Fruit fly (Drosophila melanogaster) whole organism, embryonic: ENCODE results near the gene Usp30.

ENCODE experiments used
- B-H1 ChIP-seq: fragments of 200-800 bp; sonication (Bioruptor generic); IDR thresholded peaks from 3 replicates; pipeline ENCODE4 v1.3.6; 2022; ENCODE audit warnings: missing biosample characterization, missing genetic modification characterization
- BtbVII ChIP-seq: fragments of 200-800 bp; sonication (Bioruptor generic); optimal IDR thresholded peaks from 3 replicates; lab custom pipeline; 2017; ENCODE audit warnings: missing biosample characterization, mild to moderate bottlenecking, missing genetic modification characterization
- CG10321 ChIP-seq: fragments of 200-800 bp; sonication (Bioruptor generic); IDR thresholded peaks from 2 replicates; pipeline ENCODE4 v1.3.6; 2022; ENCODE audit warnings: missing biosample characterization, missing genetic modification characterization
- CG10543 ChIP-seq: fragments of 200-800 bp; sonication (Bioruptor generic); optimal IDR thresholded peaks from 3 replicates; lab custom pipeline; 2017; ENCODE audit warnings: missing biosample characterization, mild to moderate bottlenecking, missing genetic modification characterization, moderate library complexity
- CG11085 ChIP-seq: fragments of 200-800 bp; sonication (Bioruptor generic); IDR thresholded peaks from 2 replicates; pipeline ENCODE4 v1.3.6; 2022; ENCODE audit warnings: missing biosample characterization, missing genetic modification characterization
- CG12071 ChIP-seq: fragments of 200-800 bp; sonication (Bioruptor generic); optimal IDR thresholded peaks from 3 replicates; lab custom pipeline; 2018; ENCODE audit warnings: missing biosample characterization, mild to moderate bottlenecking, missing genetic modification characterization
- CG1233 ChIP-seq: fragments of 200-800 bp; sonication (Bioruptor generic); optimal IDR thresholded peaks from 4 replicates; lab custom pipeline; 2018; ENCODE audit warnings: missing biosample characterization, mild to moderate bottlenecking, missing genetic modification characterization
- CG14667 ChIP-seq: fragments of 200-800 bp; sonication (Bioruptor generic); IDR thresholded peaks from 2 replicates; pipeline ENCODE4 v1.3.6; 2022; ENCODE audit warnings: missing biosample characterization, missing genetic modification characterization
- CG15479 ChIP-seq: fragments of 200-800 bp; sonication (Bioruptor generic); optimal IDR thresholded peaks from 3 replicates; lab custom pipeline; 2019; ENCODE audit warnings: missing biosample characterization, mild to moderate bottlenecking, missing genetic modification characterization, moderate library complexity
- CG15601 ChIP-seq: fragments of 200-800 bp; sonication (Bioruptor generic); optimal IDR thresholded peaks from 3 replicates; lab custom pipeline; 2019; ENCODE audit warnings: missing biosample characterization, mild to moderate bottlenecking, missing genetic modification characterization, moderate library complexity
- CG17568 ChIP-seq: fragments of 200-800 bp; sonication (Bioruptor generic); optimal IDR thresholded peaks from 2 replicates; lab custom pipeline; 2018; ENCODE audit warnings: missing biosample characterization, mild to moderate bottlenecking, missing genetic modification characterization, moderate library complexity
- CG17612 ChIP-seq: fragments of 200-800 bp; sonication (Bioruptor generic); IDR thresholded peaks from 2 replicates; pipeline ENCODE4 v1.3.6; 2022; ENCODE audit warnings: missing biosample characterization, missing genetic modification characterization
- CG1832 ChIP-seq: fragments of 200-800 bp; sonication (Bioruptor generic); optimal IDR thresholded peaks from 2 replicates; lab custom pipeline; 2017; ENCODE audit warnings: missing biosample characterization, mild to moderate bottlenecking, missing genetic modification characterization, inconsistent platforms
- CG18764 ChIP-seq: fragments of 200-800 bp; sonication (Bioruptor generic); optimal IDR thresholded peaks from 3 replicates; lab custom pipeline; 2016; ENCODE audit warnings: missing biosample characterization, missing genetic modification characterization
- CG2129 ChIP-seq: fragments of 200-800 bp; sonication (Bioruptor generic); IDR thresholded peaks from 2 replicates; pipeline ENCODE4 v1.3.6; 2022; ENCODE audit warnings: missing biosample characterization, missing genetic modification characterization; ENCODE audit not compliant: partially characterized antibody
- CG30431 ChIP-seq: fragments of 200-800 bp; sonication (Bioruptor generic); optimal IDR thresholded peaks from 2 replicates; lab custom pipeline; 2017; ENCODE audit warnings: missing biosample characterization, missing genetic modification characterization
- CG5953 ChIP-seq: fragments of 200-800 bp; sonication (Bioruptor generic); IDR thresholded peaks from 2 replicates; pipeline ENCODE4 v1.3.6; 2022; ENCODE audit warnings: missing biosample characterization, missing genetic modification characterization
- CG7357 ChIP-seq: fragments of 200-800 bp; sonication (Bioruptor generic); IDR thresholded peaks from 3 replicates; pipeline ENCODE4 v1.3.6; 2022; ENCODE audit warnings: missing biosample characterization, missing genetic modification characterization
- CG7372 ChIP-seq: fragments of 200-800 bp; sonication (Bioruptor generic); IDR thresholded peaks from 2 replicates; pipeline ENCODE4 v1.3.6; 2022; ENCODE audit warnings: missing biosample characterization, missing genetic modification characterization
- CG7556 ChIP-seq: fragments of 200-800 bp; sonication (Bioruptor generic); optimal IDR thresholded peaks from 2 replicates; lab custom pipeline; 2017; ENCODE audit warnings: missing biosample characterization, mild to moderate bottlenecking, missing genetic modification characterization
- CG7745 ChIP-seq: fragments of 200-800 bp; sonication (Bioruptor generic); optimal IDR thresholded peaks from 2 replicates; lab custom pipeline; 2018; ENCODE audit warnings: missing biosample characterization, mild to moderate bottlenecking, missing genetic modification characterization, moderate library complexity
- Dfd ChIP-seq, 2 experiments: fragments of >200 bp; optimal IDR thresholded peaks; 2 replicates each; lab custom pipeline; 2017; ENCODE audit warnings: missing biosample characterization in 2 of 2, missing genetic modification characterization in 2 of 2
- Eip74EF ChIP-seq, 2 experiments: fragments of 200-800 bp in 1 of 2; fragments of >200 bp in 1 of 2; sonication (Bioruptor generic) in 1 of 2; optimal IDR thresholded peaks; 2 replicates each; lab custom pipeline; 2017 to 2019; ENCODE audit warnings: missing biosample characterization in 2 of 2, missing genetic modification characterization in 2 of 2, mild to moderate bottlenecking in 1 of 2, moderate library complexity in 1 of 2
- Hr39 ChIP-seq: fragments of >200 bp; optimal IDR thresholded peaks from 2 replicates; lab custom pipeline; 2017
- Jarid2 ChIP-seq: fragments of 200-800 bp; sonication (Bioruptor generic); optimal IDR thresholded peaks from 3 replicates; lab custom pipeline; 2017; ENCODE audit warnings: mild to moderate bottlenecking, missing biosample characterization, missing genetic modification reagents, missing genetic modification characterization
- MESR4 ChIP-seq: fragments of 200-800 bp; sonication (Bioruptor generic); optimal IDR thresholded peaks from 2 replicates; lab custom pipeline; 2018; ENCODE audit warnings: missing biosample characterization, mild to moderate bottlenecking, missing genetic modification characterization, moderate library complexity
- NFAT ChIP-seq: fragments of 200-800 bp; sonication (Bioruptor generic); IDR thresholded peaks from 2 replicates; pipeline ENCODE4 v1.3.6; 2022; ENCODE audit warnings: missing biosample characterization, missing genetic modification characterization
- Optix ChIP-seq: fragments of 200-800 bp; sonication (Bioruptor generic); IDR thresholded peaks from 3 replicates; pipeline ENCODE4 v1.3.6; 2022; ENCODE audit warnings: missing biosample characterization, missing genetic modification characterization
- Rfx ChIP-seq: fragments of 200-800 bp; sonication (Bioruptor generic); IDR thresholded peaks from 2 replicates; pipeline ENCODE4 v1.3.6; 2022; ENCODE audit warnings: missing biosample characterization, missing genetic modification characterization
- Rx ChIP-seq: fragments of 200-800 bp; sonication (Bioruptor generic); IDR thresholded peaks from 2 replicates; pipeline ENCODE4 v1.3.6; 2022; ENCODE audit warnings: missing biosample characterization, missing genetic modification characterization
- Sin3A ChIP-seq: fragments of >200 bp; optimal IDR thresholded peaks from 2 replicates; lab custom pipeline; 2018
- Taf1 ChIP-seq: fragments of 200-800 bp; sonication (Bioruptor generic); IDR thresholded peaks from 2 replicates; pipeline ENCODE4 v1.3.6; 2022; ENCODE audit warnings: missing biosample characterization, missing genetic modification characterization
- bab2 ChIP-seq: fragments of 200-800 bp; sonication (Bioruptor generic); optimal IDR thresholded peaks from 2 replicates; lab custom pipeline; 2016; ENCODE audit warnings: missing biosample characterization, missing genetic modification characterization
- bowl ChIP-seq: fragments of 200-800 bp; sonication (Bioruptor generic); IDR thresholded peaks from 2 replicates; pipeline ENCODE4 v1.3.6; 2022; ENCODE audit warnings: missing biosample characterization, missing genetic modification characterization
- chn ChIP-seq: fragments of 200-800 bp; sonication (Bioruptor generic); optimal IDR thresholded peaks from 2 replicates; lab custom pipeline; 2016; ENCODE audit warnings: missing biosample characterization, missing genetic modification characterization
- crp ChIP-seq, 2 experiments: fragments of 200-800 bp; sonication (Bioruptor generic); optimal IDR thresholded peaks; 2 replicates in 1 of 2; 3 replicates in 1 of 2; lab custom pipeline; 2017; ENCODE audit warnings: missing biosample characterization in 2 of 2, missing genetic modification characterization in 2 of 2, mild to moderate bottlenecking in 1 of 2, moderate library complexity in 1 of 2
- dan ChIP-seq: fragments of 200-800 bp; sonication (Bioruptor generic); IDR thresholded peaks from 2 replicates; pipeline ENCODE4 v1.3.6; 2022; ENCODE audit warnings: missing biosample characterization, missing genetic modification characterization
- dmrt99B ChIP-seq: fragments of 200-800 bp; sonication (Bioruptor generic); optimal IDR thresholded peaks from 2 replicates; lab custom pipeline; 2018; ENCODE audit warnings: missing biosample characterization, mild to moderate bottlenecking, missing genetic modification characterization, moderate library complexity
- eyg ChIP-seq: fragments of 200-800 bp; sonication (Bioruptor generic); optimal IDR thresholded peaks from 3 replicates; lab custom pipeline; 2016; ENCODE audit warnings: missing biosample characterization, missing genetic modification characterization
- pan ChIP-seq, 4 experiments: fragments of >200 bp in 3 of 4; fragments of 200-800 bp in 1 of 4; sonication (Bioruptor generic) in 1 of 4; optimal IDR thresholded peaks in 3 of 4; IDR thresholded peaks in 1 of 4; 2 replicates each; pipeline versions ENCODE4 v1.3.6 to Lab custom; 2017 to 2022; ENCODE audit warnings: missing biosample characterization in 2 of 4, missing genetic modification characterization in 2 of 4, mixed read lengths in 1 of 4
- peb ChIP-seq: fragments of 200-800 bp; sonication (Bioruptor generic); IDR thresholded peaks from 2 replicates; pipeline ENCODE4 v1.3.6; 2022; ENCODE audit warnings: missing biosample characterization, missing genetic modification characterization
- pita ChIP-seq: fragments of 200-800 bp; sonication (Bioruptor generic); optimal IDR thresholded peaks from 2 replicates; lab custom pipeline; 2017; ENCODE audit warnings: missing biosample characterization, mild to moderate bottlenecking, missing genetic modification characterization
- pros ChIP-seq: fragments of 200-800 bp; sonication (Bioruptor generic); optimal IDR thresholded peaks from 3 replicates; lab custom pipeline; 2019; ENCODE audit warnings: missing biosample characterization, mild to moderate bottlenecking, missing genetic modification characterization, moderate library complexity
- psq ChIP-seq: fragments of 200-800 bp; sonication (Bioruptor generic); optimal IDR thresholded peaks from 2 replicates; lab custom pipeline; 2017; ENCODE audit warnings: missing biosample characterization, missing genetic modification characterization
- row ChIP-seq: fragments of 200-800 bp; sonication (Bioruptor generic); IDR thresholded peaks from 3 replicates; pipeline ENCODE4 v1.3.6; 2022; ENCODE audit warnings: missing biosample characterization, missing genetic modification characterization
- run ChIP-seq: fragments of 200-800 bp; sonication (Bioruptor generic); optimal IDR thresholded peaks from 3 replicates; lab custom pipeline; 2018; ENCODE audit warnings: missing biosample characterization, mild to moderate bottlenecking, missing genetic modification characterization
- stc ChIP-seq: fragments of 200-800 bp; sonication (Bioruptor generic); IDR thresholded peaks from 2 replicates; pipeline ENCODE4 v1.3.6; 2022; ENCODE audit warnings: missing biosample characterization, missing genetic modification characterization
- sug ChIP-seq: fragments of 200-800 bp; optimal IDR thresholded peaks from 2 replicates; lab custom pipeline; 2019; ENCODE audit warnings: missing biosample characterization, mild to moderate bottlenecking, missing genetic modification characterization, moderate library complexity
- ttk ChIP-seq: fragments of 200-800 bp; sonication (Bioruptor generic); IDR thresholded peaks from 2 replicates; pipeline ENCODE4 v2.1.2; 2022; ENCODE audit warnings: missing biosample characterization, missing genetic modification characterization
- wdn ChIP-seq: fragments of 200-800 bp; sonication (Bioruptor generic); IDR thresholded peaks from 2 replicates; pipeline ENCODE4 v1.3.6; 2022; ENCODE audit warnings: missing biosample characterization, missing genetic modification characterization

Gene Usp30

dm6 chrX:5891666-5892444 is 12.3 kb upstream of the Usp30 start (continued):
- TF ChIP-seq MESR4 (GFP tag; lab: Kevin White, UChicago) (no peak), stc (GFP tag; lab: Robert Waterston, UW) (no peak), pita (no peak), CG11085 (GFP tag; lab: Robert Waterston, UW) (peak; percentile 52; the same call in 1 of the 2 replicates), wdn (GFP tag; lab: Robert Waterston, UW) (peak; percentile 40; the same call in 1 of the 2 replicates), dan (GFP tag; lab: Robert Waterston, UW) (no peak), Hr39 (lab: Kevin White, UChicago) (no peak), CG2129 (GFP tag; lab: Robert Waterston, UW) (no peak), dmrt99B (no peak), Eip74EF (GFP tag; optimal IDR thresholded peaks at IDR 0.05; lab: Kevin White, UChicago) (no peak), CG1233 (GFP tag; lab: Kevin White, UChicago) (no peak), Taf1 (GFP tag; lab: Robert Waterston, UW) (0 out of 2 replicates have a peak, but pooled peaks have one; percentile 20), CG17568 (GFP tag; lab: Kevin White, UChicago) (no peak), CG15601 (tag; lab: Kevin White, UChicago) (no peak), CG18764 (GFP tag; lab: Kevin White, UChicago) (no peak), Jarid2 (no peak), CG14667 (GFP tag; lab: Robert Waterston, UW) (0 out of 2 replicates have a peak, but pooled peaks have one; percentile 21), CG12071 (no peak), row (GFP tag; lab: Robert Waterston, UW) (peak; percentile 15; the same call in 2 of the 3 replicates), ttk (GFP tag; lab: Robert Waterston, UW) (0 out of 2 replicates have a peak, but pooled peaks have one; percentile 29), CG10321 (GFP tag; lab: Robert Waterston, UW) (no peak), run (no peak), CG7372 (no peak), psq (GFP tag; lab: Kevin White, UChicago) (no peak), Dfd (GFP tag; optimal IDR thresholded peaks at IDR 0.05; lab: Kevin White, UChicago) (no peak), peb (GFP tag; lab: Robert Waterston, UW) (no peak), Optix (GFP tag; lab: Robert Waterston, UW) (no peak), bab2 (GFP tag; lab: Kevin White, UChicago) (peak; percentile 10), CG7556 (peak; percentile 44), bowl (GFP tag; lab: Robert Waterston, UW) (no peak), pan (optimal IDR thresholded peaks at IDR 0.05; lab: Kevin White, UChicago) (no peak), pan (GFP tag; optimal IDR thresholded peaks at IDR 0.05 in 1 of 2, IDR thresholded peaks at IDR 0.05 in 1 of 2) (peak in 1 of 2 experiments; percentile 37), B-H1 (GFP tag; lab: Robert Waterston, UW) (no peak), BtbVII (no peak), pros (GFP tag; lab: Kevin White, UChicago) (no peak), CG17612 (no peak), CG7357 (GFP tag; lab: Robert Waterston, UW) (no peak), Sin3A (lab: Kevin White, UChicago) (no peak), chn (GFP tag; lab: Kevin White, UChicago) (peak; percentile 21), Rx (GFP tag; lab: Robert Waterston, UW) (no peak; the same call in 1 of the 2 replicates), CG5953 (GFP tag; lab: Robert Waterston, UW) (no peak), sug (tag; lab: Kevin White, UChicago) (no peak), CG15479 (GFP tag; lab: Kevin White, UChicago) (no peak), crp (GFP tag; optimal IDR thresholded peaks at IDR 0.05; lab: Kevin White, UChicago) (no peak), CG7745 (tag; lab: Kevin White, UChicago) (no peak), Rfx (GFP tag; lab: Robert Waterston, UW) (peak; percentile 60), CG30431 (GFP tag; lab: Kevin White, UChicago) (no peak), NFAT (GFP tag; lab: Robert Waterston, UW) (peak; percentile 51), CG1832 (GFP tag; lab: Kevin White, UChicago) (no peak), eyg (no peak), CG10543 (GFP tag; lab: Kevin White, UChicago) (no peak)
